Worm (Caenorhabditis elegans) whole organism, young adult: ENCODE results near the gene gcy-27.

Experiments
- B0035.1 ChIP-seq: sonication (generic microtip); optimal IDR thresholded peaks from 2 replicates; lab custom pipeline; 2016; ENCODE audit warnings: missing genetic modification characterization, mild to moderate bottlenecking, missing compliant biosample characterization, missing genotype, missing genetic modification reagents
- B0261.1 ChIP-seq: sonication (generic microtip); optimal IDR thresholded peaks from 2 replicates; lab custom pipeline; 2016; ENCODE audit warnings: mild to moderate bottlenecking, missing genetic modification characterization, moderate library complexity, missing compliant biosample characterization
- C17E4.6 ChIP-seq: fragments of 200-800 bp; sonication (Bioruptor generic); IDR thresholded peaks from 2 replicates; pipeline ENCODE4 v1.3.6; 2022; ENCODE audit warnings: missing genetic modification reagents, missing genetic modification characterization, missing compliant biosample characterization
- D2030.7 ChIP-seq: fragments of 200-800 bp; sonication (Bioruptor generic); IDR thresholded peaks from 2 replicates; pipeline ENCODE4 v1.3.6; 2022; ENCODE audit warnings: missing genetic modification reagents, missing genetic modification characterization, missing compliant biosample characterization
- F10E7.11 ChIP-seq: sonication (generic microtip); optimal IDR thresholded peaks from 2 replicates; lab custom pipeline; 2017; ENCODE audit warnings: mild to moderate bottlenecking, missing genetic modification characterization, moderate library complexity, missing compliant biosample characterization
- F22D6.2 ChIP-seq: sonication (generic microtip); optimal IDR thresholded peaks from 2 replicates; lab custom pipeline; 2016; ENCODE audit warnings: mild to moderate bottlenecking, missing genetic modification characterization, missing compliant biosample characterization
- F23B12.7 ChIP-seq: sonication (generic microtip); optimal IDR thresholded peaks from 2 replicates; lab custom pipeline; 2017; ENCODE audit warnings: missing genetic modification characterization, mild to moderate bottlenecking, missing compliant biosample characterization, antibody characterized with exemption, moderate library complexity; ENCODE audit not compliant: insufficient read depth
- F39B2.1 ChIP-seq: fragments of 200-800 bp; sonication (Bioruptor generic); IDR thresholded peaks from 2 replicates; pipeline ENCODE4 v1.3.6; 2022; ENCODE audit warnings: missing genetic modification reagents, missing genetic modification characterization, missing compliant biosample characterization
- K11D2.4 ChIP-seq: fragments of 200-800 bp; sonication (Bioruptor generic); IDR thresholded peaks from 2 replicates; pipeline ENCODE4 v1.3.6; 2022; ENCODE audit warnings: missing genetic modification reagents, missing genetic modification characterization, missing compliant biosample characterization
- K12H6.12 ChIP-seq: fragments of 200-800 bp; sonication (Bioruptor generic); optimal IDR thresholded peaks from 2 replicates; lab custom pipeline; 2018; ENCODE audit warnings: mild to moderate bottlenecking, missing genetic modification characterization, missing compliant biosample characterization
- T07F8.4 ChIP-seq: sonication (generic microtip); optimal IDR thresholded peaks from 2 replicates; lab custom pipeline; 2016; ENCODE audit warnings: mild to moderate bottlenecking, missing genetic modification characterization, moderate library complexity, missing compliant biosample characterization
- Y53F4B.3 ChIP-seq: fragments of 200-800 bp; sonication (Bioruptor generic); IDR thresholded peaks from 2 replicates; pipeline ENCODE4 v1.3.6; 2022; ENCODE audit warnings: missing genetic modification reagents, missing genetic modification characterization, missing compliant biosample characterization
- Y56A3A.18 ChIP-seq: fragments of 200-800 bp; sonication (Bioruptor generic); IDR thresholded peaks from 2 replicates; pipeline ENCODE4 v1.3.6; 2022; ENCODE audit warnings: missing genetic modification reagents, missing genetic modification characterization, missing compliant biosample characterization
- Y79H2A.3 ChIP-seq: fragments of 200-800 bp; sonication (Bioruptor generic); conservative IDR thresholded peaks from 2 replicates; pipeline ENCODE4 v1.3.6; 2022; ENCODE audit warnings: missing genetic modification reagents, missing genetic modification characterization, missing compliant biosample characterization
- aptf-2 ChIP-seq: fragments of 200-800 bp; sonication (Bioruptor generic); conservative IDR thresholded peaks from 2 replicates; pipeline ENCODE4 v1.3.6; 2022; ENCODE audit warnings: missing genetic modification reagents, missing genetic modification characterization, missing compliant biosample characterization
- aptf-3 ChIP-seq: fragments of 200-800 bp; sonication (Bioruptor generic); IDR thresholded peaks from 2 replicates; pipeline ENCODE4 v1.3.6; 2022; ENCODE audit warnings: missing genetic modification characterization, missing compliant biosample characterization
- atf-7 ChIP-seq: sonication (generic microtip); optimal IDR thresholded peaks from 2 replicates; lab custom pipeline; 2017; ENCODE audit warnings: mild to moderate bottlenecking, missing genetic modification characterization, missing compliant biosample characterization
- athp-1 ChIP-seq: sonication (generic microtip); optimal IDR thresholded peaks from 2 replicates; lab custom pipeline; 2017; ENCODE audit warnings: mild to moderate bottlenecking, missing genetic modification characterization, missing compliant biosample characterization
- attf-5 ChIP-seq: fragments of 200-800 bp; sonication (Bioruptor generic); optimal IDR thresholded peaks from 2 replicates; lab custom pipeline; 2018; ENCODE audit warnings: mild to moderate bottlenecking, missing genetic modification characterization, missing compliant biosample characterization
- bed-1 ChIP-seq: fragments of 200-800 bp; sonication (Bioruptor generic); IDR thresholded peaks from 2 replicates; pipeline ENCODE4 v1.3.6; 2022; ENCODE audit warnings: missing genetic modification reagents, missing genetic modification characterization, missing compliant biosample characterization
- cebp-2 ChIP-seq: fragments of 200-800 bp; sonication (Bioruptor generic); IDR thresholded peaks from 2 replicates; pipeline ENCODE4 v1.3.6; 2022; ENCODE audit warnings: missing genetic modification characterization, missing compliant biosample characterization
- ceh-79 ChIP-seq: sonication (generic microtip); optimal IDR thresholded peaks from 2 replicates; lab custom pipeline; 2017; ENCODE audit warnings: mild to moderate bottlenecking, missing genetic modification characterization, missing compliant biosample characterization
- dox-1 ChIP-seq: fragments of 200-800 bp; sonication (Bioruptor generic); IDR thresholded peaks from 2 replicates; pipeline ENCODE4 v1.3.6; 2022; ENCODE audit warnings: missing genetic modification reagents, missing genetic modification characterization, missing compliant biosample characterization
- egl-18 ChIP-seq: fragments of 200-800 bp; sonication (Bioruptor generic); IDR thresholded peaks from 2 replicates; pipeline ENCODE4 v1.3.6; 2022; ENCODE audit warnings: missing genetic modification reagents, missing genetic modification characterization, missing compliant biosample characterization
- ekl-4 ChIP-seq: fragments of 200-800 bp; sonication (Bioruptor generic); IDR thresholded peaks from 2 replicates; pipeline ENCODE4 v1.3.6; 2022; ENCODE audit warnings: missing genetic modification reagents, missing genetic modification characterization, missing compliant biosample characterization
- ets-4 ChIP-seq: fragments of 200-800 bp; sonication (Bioruptor generic); optimal IDR thresholded peaks from 2 replicates; lab custom pipeline; 2018; ENCODE audit warnings: mild to moderate bottlenecking, missing genetic modification characterization, missing compliant biosample characterization
- fkh-3 ChIP-seq: sonication (generic microtip); optimal IDR thresholded peaks from 2 replicates; lab custom pipeline; 2016; ENCODE audit warnings: mild to moderate bottlenecking, missing genetic modification characterization, missing compliant biosample characterization
- gei-17 ChIP-seq: fragments of 200-800 bp; sonication (Bioruptor generic); optimal IDR thresholded peaks from 2 replicates; lab custom pipeline; 2018; ENCODE audit warnings: mild to moderate bottlenecking, missing genetic modification characterization, missing compliant biosample characterization
- him-1 ChIP-seq: sonication (generic microtip); optimal IDR thresholded peaks from 2 replicates; lab custom pipeline; 2016; ENCODE audit warnings: missing genotype, missing genetic modification reagents, missing genetic modification characterization, missing compliant biosample characterization
- hsf-1 ChIP-seq: fragments of 200-800 bp; sonication (Bioruptor generic); IDR thresholded peaks from 2 replicates; pipeline ENCODE4 v1.3.6; 2022; ENCODE audit warnings: missing genetic modification reagents, missing genetic modification characterization, missing compliant biosample characterization
- let-607 ChIP-seq, 2 experiments: fragments of 200-800 bp in 1 of 2; sonication (Bioruptor generic) in 1 of 2; sonication (generic microtip) in 1 of 2; optimal IDR thresholded peaks; 2 replicates each; lab custom pipeline; 2016 to 2018; ENCODE audit warnings: mild to moderate bottlenecking in 2 of 2, missing compliant biosample characterization in 2 of 2, missing genetic modification characterization in 2 of 2, moderate library complexity in 2 of 2, missing genotype in 1 of 2
- lin-26 ChIP-seq: fragments of 200-800 bp; sonication (Bioruptor generic); IDR thresholded peaks from 2 replicates; pipeline ENCODE4 v1.3.6; 2022; ENCODE audit warnings: missing genetic modification reagents, missing genetic modification characterization, missing compliant biosample characterization
- lin-54 ChIP-seq: fragments of 200-800 bp; sonication (Bioruptor generic); optimal IDR thresholded peaks from 2 replicates; lab custom pipeline; 2018; ENCODE audit warnings: mild to moderate bottlenecking, missing genetic modification characterization, missing compliant biosample characterization
- lsy-27 ChIP-seq: sonication (generic microtip); optimal IDR thresholded peaks from 2 replicates; lab custom pipeline; 2017; ENCODE audit warnings: missing genetic modification characterization, mild to moderate bottlenecking, missing compliant biosample characterization, antibody characterized with exemption, missing genotype, borderline replicate concordance; ENCODE audit not compliant: insufficient read depth
- madf-10 ChIP-seq: sonication (generic microtip); optimal IDR thresholded peaks from 2 replicates; lab custom pipeline; 2016; ENCODE audit warnings: mild to moderate bottlenecking, missing genetic modification characterization, missing compliant biosample characterization
- madf-6 ChIP-seq: fragments of 200-800 bp; sonication (Bioruptor generic); IDR thresholded peaks from 2 replicates; pipeline ENCODE4 v1.3.6; 2022; ENCODE audit warnings: missing genetic modification reagents, missing genetic modification characterization, missing compliant biosample characterization
- mcd-1 ChIP-seq: fragments of 200-800 bp; sonication (Bioruptor generic); IDR thresholded peaks from 2 replicates; pipeline ENCODE4 v1.3.6; 2022; ENCODE audit warnings: missing genetic modification reagents, missing genetic modification characterization, missing compliant biosample characterization
- mel-28 ChIP-seq: sonication (generic microtip); optimal IDR thresholded peaks from 2 replicates; lab custom pipeline; 2016; ENCODE audit warnings: borderline replicate concordance, mild to moderate bottlenecking, missing genetic modification characterization, missing compliant biosample characterization
- nhr-120 ChIP-seq: fragments of 200-800 bp; sonication (Bioruptor generic); IDR thresholded peaks from 2 replicates; pipeline ENCODE4 v1.3.6; 2022; ENCODE audit warnings: missing genetic modification characterization, missing compliant biosample characterization
- nhr-179 ChIP-seq: sonication (generic microtip); optimal IDR thresholded peaks from 2 replicates; lab custom pipeline; 2016; ENCODE audit warnings: mild to moderate bottlenecking, missing genetic modification characterization, missing compliant biosample characterization
- nhr-27 ChIP-seq: fragments of 200-800 bp; sonication (Bioruptor generic); optimal IDR thresholded peaks from 2 replicates; lab custom pipeline; 2018; ENCODE audit warnings: mild to moderate bottlenecking, missing genetic modification characterization, moderate library complexity, missing compliant biosample characterization
- pbrm-1 ChIP-seq: fragments of 200-800 bp; sonication (Bioruptor generic); IDR thresholded peaks from 2 replicates; pipeline ENCODE4 v1.3.6; 2022; ENCODE audit warnings: missing genetic modification reagents, missing genetic modification characterization, missing compliant biosample characterization
- rec-8 ChIP-seq, 2 experiments: sonication (generic microtip); optimal IDR thresholded peaks; 2 replicates each; lab custom pipeline; 2016; ENCODE audit warnings: mild to moderate bottlenecking in 2 of 2, missing genetic modification characterization in 2 of 2, missing genetic modification reagents in 2 of 2, missing genotype in 2 of 2, missing biosample characterization in 1 of 2, missing compliant biosample characterization in 1 of 2, moderate library complexity in 1 of 2
- snpc-1.1 ChIP-seq: sonication (generic microtip); optimal IDR thresholded peaks from 2 replicates; lab custom pipeline; 2017; ENCODE audit warnings: missing genetic modification characterization, mild to moderate bottlenecking, missing compliant biosample characterization, antibody characterized with exemption, moderate library complexity, missing genotype, missing genetic modification reagents; ENCODE audit not compliant: insufficient read depth
- unc-62 ChIP-seq: fragments of 150-350 bp; optimal IDR thresholded peaks from 2 replicates; lab custom pipeline; 2014; ENCODE audit warnings: missing biosample characterization, missing genetic modification reagents, missing genetic modification characterization
- xnd-1 ChIP-seq: sonication (generic microtip); optimal IDR thresholded peaks from 2 replicates; lab custom pipeline; 2016; ENCODE audit warnings: missing genotype, missing genetic modification reagents, missing genetic modification characterization, missing compliant biosample characterization
- zim-3 ChIP-seq: sonication (generic microtip); optimal IDR thresholded peaks from 2 replicates; lab custom pipeline; 2017; ENCODE audit warnings: mild to moderate bottlenecking, missing genetic modification characterization, moderate library complexity, missing compliant biosample characterization
- ztf-25 ChIP-seq: fragments of 200-800 bp; sonication (Bioruptor generic); IDR thresholded peaks from 2 replicates; pipeline ENCODE4 v1.3.6; 2022; ENCODE audit warnings: missing genetic modification reagents, missing genetic modification characterization, missing compliant biosample characterization

The gcy-27 gene

ce11 chrIV:17461222-17461707 is 24.8 kb upstream of the gcy-27 start, which contains the start of gene rif-1.1 (continued):
- no peak for TF ChIP-seq snpc-1.1 (tag; lab: Kevin White, UChicago)
- peak; percentile 74 for TF ChIP-seq ekl-4
- no peak for TF ChIP-seq Y79H2A.3
- TF ChIP-seq madf-10: no peak
- TF ChIP-seq mel-28 (tag; lab: Kevin White, UChicago): no peak
- peak; percentile 88 for TF ChIP-seq lin-54
- TF ChIP-seq aptf-2 (GFP tag; lab: Robert Waterston, UW): peak; percentile 50; the same call in 1 of the 2 replicates
- no peak for TF ChIP-seq fkh-3 (tag; lab: Kevin White, UChicago)
- no peak for TF ChIP-seq F23B12.7 (tag; lab: Kevin White, UChicago)
- no peak for TF ChIP-seq aptf-3 (GFP tag; lab: Robert Waterston, UW)
- TF ChIP-seq rec-8 (tag; optimal IDR thresholded peaks at IDR 0.05; lab: Kevin White, UChicago): no peak
- TF ChIP-seq egl-18: no peak
- TF ChIP-seq atf-7 (tag; lab: Kevin White, UChicago): no peak
- no peak for TF ChIP-seq F39B2.1
- no peak for TF ChIP-seq ztf-25
- no peak for TF ChIP-seq nhr-27 (tag; lab: Kevin White, UChicago)
- no peak for TF ChIP-seq bed-1 (GFP tag; lab: Robert Waterston, UW)
- TF ChIP-seq F10E7.11 (tag; lab: Kevin White, UChicago): no peak
- no peak for TF ChIP-seq him-1 (tag; lab: Kevin White, UChicago)
- TF ChIP-seq ets-4 (GFP tag; lab: Kevin White, UChicago): no peak
- no peak for TF ChIP-seq cebp-2 (GFP tag; lab: Robert Waterston, UW)
- TF ChIP-seq T07F8.4 (tag; lab: Kevin White, UChicago): no peak
- no peak for TF ChIP-seq nhr-179 (tag; lab: Kevin White, UChicago)
- TF ChIP-seq gei-17: no peak
- TF ChIP-seq K12H6.12 (tag; lab: Kevin White, UChicago): no peak
- peak; percentile 60 for TF ChIP-seq mcd-1 (GFP tag; lab: Robert Waterston, UW)
- TF ChIP-seq unc-62 (GFP tag; lab: Kevin White, UChicago): no peak
- TF ChIP-seq let-607 (tag; optimal IDR thresholded peaks at IDR 0.05; lab: Kevin White, UChicago): no peak
- no peak for TF ChIP-seq Y53F4B.3
- TF ChIP-seq ceh-79 (tag; lab: Kevin White, UChicago): no peak
- TF ChIP-seq lsy-27 (tag; lab: Kevin White, UChicago): no peak
- TF ChIP-seq D2030.7 (GFP tag; lab: Robert Waterston, UW): peak; percentile 96
- TF ChIP-seq B0261.1 (tag; lab: Kevin White, UChicago): no peak
- TF ChIP-seq dox-1 (GFP tag; lab: Robert Waterston, UW): peak; percentile 84
- TF ChIP-seq xnd-1 (tag; lab: Kevin White, UChicago): peak; percentile 65
- TF ChIP-seq zim-3: no peak
- peak; percentile 75 for TF ChIP-seq pbrm-1 (GFP tag; lab: Robert Waterston, UW)
- no peak for TF ChIP-seq K11D2.4
- TF ChIP-seq hsf-1: peak; percentile 76
- TF ChIP-seq Y56A3A.18 (GFP tag; lab: Robert Waterston, UW): no peak
- TF ChIP-seq athp-1 (tag; lab: Kevin White, UChicago): no peak
- peak; percentile 92 for TF ChIP-seq madf-6 (GFP tag; lab: Robert Waterston, UW)
- peak; percentile 66; the same call in 1 of the 2 replicates for TF ChIP-seq C17E4.6
- no peak for TF ChIP-seq nhr-120
- TF ChIP-seq B0035.1: no peak
- TF ChIP-seq attf-5 (GFP tag; lab: Kevin White, UChicago): no peak
- no peak for TF ChIP-seq lin-26 (GFP tag; lab: Robert Waterston, UW)
- TF ChIP-seq F22D6.2 (tag; lab: Kevin White, UChicago): no peak
